Worm (Caenorhabditis elegans) whole organism, L2 larva: ENCODE measurements around the gene F37B4.15.

Experiments
- ama-1 ChIP-seq: fragments of 150-350 bp; optimal IDR thresholded peaks from 2 replicates; lab custom pipeline; 2018; ENCODE audit warnings: inconsistent platforms
- blmp-1 ChIP-seq: sonication (generic microtip); optimal IDR thresholded peaks from 2 replicates; lab custom pipeline; 2017; ENCODE audit warnings: missing genetic modification characterization, mild to moderate bottlenecking, missing compliant biosample characterization, antibody characterized with exemption, moderate library complexity; ENCODE audit not compliant: insufficient read depth
- ceh-16 ChIP-seq: fragments of 150-350 bp; optimal IDR thresholded peaks from 2 replicates; lab custom pipeline; 2014; ENCODE audit warnings: missing biosample characterization, missing genetic modification characterization
- elt-1 ChIP-seq: fragments of 150-350 bp; optimal IDR thresholded peaks from 2 replicates; lab custom pipeline; 2014; ENCODE audit warnings: missing biosample characterization, missing genetic modification characterization
- fos-1 ChIP-seq: fragments of 150-350 bp; optimal IDR thresholded peaks from 2 replicates; lab custom pipeline; 2014; ENCODE audit warnings: missing biosample characterization, missing genetic modification characterization
- lin-39 ChIP-seq: fragments of 150-350 bp; optimal IDR thresholded peaks from 2 replicates; lab custom pipeline; 2014; ENCODE audit warnings: missing biosample characterization, missing genetic modification reagents, missing genetic modification characterization
- mab-5 ChIP-seq: fragments of 150-350 bp; optimal IDR thresholded peaks from 2 replicates; lab custom pipeline; 2014; ENCODE audit warnings: missing biosample characterization, missing genetic modification characterization
- nhr-12 ChIP-seq: fragments of 150-350 bp; optimal IDR thresholded peaks from 2 replicates; lab custom pipeline; 2014; ENCODE audit warnings: missing biosample characterization, missing genetic modification characterization
- nhr-21 ChIP-seq: fragments of 150-350 bp; optimal IDR thresholded peaks from 2 replicates; lab custom pipeline; 2014; ENCODE audit warnings: missing biosample characterization, missing genetic modification characterization
- nhr-25 ChIP-seq: fragments of 150-350 bp; sonication (generic microtip); optimal IDR thresholded peaks from 3 replicates; lab custom pipeline; 2014; ENCODE audit warnings: missing biosample characterization, missing genetic modification characterization
- nhr-77 ChIP-seq: fragments of 150-350 bp; optimal IDR thresholded peaks from 2 replicates; lab custom pipeline; 2014; ENCODE audit warnings: missing biosample characterization, missing genetic modification characterization
- unc-62 ChIP-seq: fragments of 150-350 bp; optimal IDR thresholded peaks from 2 replicates; lab custom pipeline; 2014; ENCODE audit warnings: missing biosample characterization, missing genetic modification reagents, missing genetic modification characterization

- no peak for TF ChIP-seq nhr-12 (tag; lab: Kevin White, UChicago)
- TF ChIP-seq ceh-16 (tag; lab: Kevin White, UChicago): no peak
- no peak for TF ChIP-seq nhr-77 (tag; lab: Kevin White, UChicago)
- TF ChIP-seq unc-62 (GFP tag; lab: Kevin White, UChicago): no peak
- TF ChIP-seq blmp-1 (tag; lab: Kevin White, UChicago): no peak
- no peak for TF ChIP-seq elt-1
- no peak for TF ChIP-seq ama-1 (lab: Kevin White, UChicago)
- TF ChIP-seq lin-39 (tag; lab: Kevin White, UChicago): no peak
- no peak for TF ChIP-seq fos-1 (tag; lab: Kevin White, UChicago)
- no peak for TF ChIP-seq mab-5 (tag; lab: Kevin White, UChicago)
- TF ChIP-seq nhr-21 (tag; lab: Kevin White, UChicago): no peak
- no peak for TF ChIP-seq nhr-25 (tag; lab: Kevin White, UChicago)
These were observed at the start of gene F37B4.15 for ce11 chrV:2891927-2892326.
